Fruit fly (Drosophila melanogaster) whole organism, embryonic: ENCODE data around the gene mask.

Experiments used
- CG10209 ChIP-seq: fragments of 200-800 bp; sonication (Bioruptor generic); optimal IDR thresholded peaks from 3 replicates; lab custom pipeline; 2017; ENCODE audit warnings: missing biosample characterization, mild to moderate bottlenecking, missing genetic modification characterization, missing genetic modification reagents
- CG10979 ChIP-seq: fragments of 200-800 bp; sonication (Bioruptor generic); optimal IDR thresholded peaks from 2 replicates; lab custom pipeline; 2018; ENCODE audit warnings: missing biosample characterization, mild to moderate bottlenecking, missing genetic modification characterization, moderate library complexity
- CG11696 ChIP-seq: fragments of 200-800 bp; sonication (Bioruptor generic); IDR thresholded peaks from 2 replicates; pipeline ENCODE4 v1.3.6; 2022; ENCODE audit warnings: missing biosample characterization, missing genetic modification characterization
- CG13424 ChIP-seq: fragments of 200-800 bp; sonication (Bioruptor generic); optimal IDR thresholded peaks from 2 replicates; lab custom pipeline; 2019; ENCODE audit warnings: missing biosample characterization, mild to moderate bottlenecking, missing genetic modification characterization, moderate library complexity
- CG16813 ChIP-seq: fragments of 200-800 bp; sonication (Bioruptor generic); IDR thresholded peaks from 3 replicates; pipeline ENCODE4 v1.3.6; 2022; ENCODE audit warnings: missing biosample characterization, missing genetic modification characterization; ENCODE audit not compliant: partially characterized antibody
- CG17328 ChIP-seq: fragments of 200-800 bp; sonication (Bioruptor generic); IDR thresholded peaks from 2 replicates; pipeline ENCODE4 v1.3.6; 2022; ENCODE audit warnings: missing biosample characterization, missing genetic modification characterization
- CG17359 ChIP-seq: fragments of 200-800 bp; sonication (Bioruptor generic); optimal IDR thresholded peaks from 3 replicates; lab custom pipeline; 2018; ENCODE audit warnings: missing biosample characterization, mild to moderate bottlenecking, missing genetic modification characterization, moderate library complexity
- CG17612 ChIP-seq: fragments of 200-800 bp; sonication (Bioruptor generic); IDR thresholded peaks from 2 replicates; pipeline ENCODE4 v1.3.6; 2022; ENCODE audit warnings: missing biosample characterization, missing genetic modification characterization
- CG18599 ChIP-seq: fragments of 200-800 bp; sonication (Bioruptor generic); optimal IDR thresholded peaks from 3 replicates; lab custom pipeline; 2017; ENCODE audit warnings: missing biosample characterization, missing genetic modification characterization, mild to moderate bottlenecking, moderate library complexity, missing genetic modification reagents
- CG2875 ChIP-seq: fragments of 200-800 bp; sonication (Bioruptor generic); optimal IDR thresholded peaks from 2 replicates; lab custom pipeline; 2017; ENCODE audit warnings: missing biosample characterization, mild to moderate bottlenecking, missing genetic modification characterization, missing genetic modification reagents
- CG3726 ChIP-seq: fragments of 200-800 bp; sonication (Bioruptor generic); IDR thresholded peaks from 3 replicates; pipeline ENCODE4, ENCODE4 v1.3.6; 2022; ENCODE audit warnings: missing biosample characterization, missing genetic modification characterization
- CG4820 ChIP-seq: fragments of 200-800 bp; sonication (Bioruptor generic); optimal IDR thresholded peaks from 3 replicates; lab custom pipeline; 2016; ENCODE audit warnings: missing biosample characterization, missing genetic modification characterization
- CG5953 ChIP-seq: fragments of 200-800 bp; sonication (Bioruptor generic); IDR thresholded peaks from 2 replicates; pipeline ENCODE4 v1.3.6; 2022; ENCODE audit warnings: missing biosample characterization, missing genetic modification characterization
- CG6254 ChIP-seq: fragments of 200-800 bp; sonication (Bioruptor generic); optimal IDR thresholded peaks from 3 replicates; lab custom pipeline; 2017; ENCODE audit warnings: mild to moderate bottlenecking, missing biosample characterization, missing genetic modification reagents, missing genetic modification characterization
- CG6689 ChIP-seq: fragments of 200-800 bp; sonication (Bioruptor generic); IDR thresholded peaks from 2 replicates; pipeline ENCODE4 v1.3.6; 2022; ENCODE audit warnings: missing biosample characterization, missing genetic modification characterization
- CG7745 ChIP-seq: fragments of 200-800 bp; sonication (Bioruptor generic); optimal IDR thresholded peaks from 2 replicates; lab custom pipeline; 2018; ENCODE audit warnings: missing biosample characterization, mild to moderate bottlenecking, missing genetic modification characterization, moderate library complexity
- CG8388 ChIP-seq: fragments of 200-800 bp; sonication (Bioruptor generic); optimal IDR thresholded peaks from 2 replicates; lab custom pipeline; 2019; ENCODE audit warnings: missing biosample characterization, mild to moderate bottlenecking, missing genetic modification characterization, moderate library complexity
- CkIIα-i1 ChIP-seq: fragments of 200-800 bp; sonication (Bioruptor generic); IDR thresholded peaks from 2 replicates; pipeline ENCODE4 v1.3.6; 2022; ENCODE audit warnings: missing biosample characterization, missing genetic modification characterization
- Dfd ChIP-seq, 2 experiments: fragments of >200 bp; optimal IDR thresholded peaks; 2 replicates each; lab custom pipeline; 2017; ENCODE audit warnings: missing biosample characterization in 2 of 2, missing genetic modification characterization in 2 of 2
- Dip2 ChIP-seq: fragments of 200-800 bp; sonication (Bioruptor generic); IDR thresholded peaks from 2 replicates; pipeline ENCODE4 v1.3.6; 2022; ENCODE audit warnings: missing biosample characterization, missing genetic modification characterization
- E2f2 ChIP-seq: fragments of 200-800 bp; sonication (Bioruptor generic); IDR thresholded peaks from 2 replicates; pipeline ENCODE4 v1.3.6; 2022; ENCODE audit warnings: missing biosample characterization, missing genetic modification characterization
- Eip74EF ChIP-seq, 2 experiments: fragments of 200-800 bp in 1 of 2; fragments of >200 bp in 1 of 2; sonication (Bioruptor generic) in 1 of 2; optimal IDR thresholded peaks; 2 replicates each; lab custom pipeline; 2017 to 2019; ENCODE audit warnings: missing biosample characterization in 2 of 2, missing genetic modification characterization in 2 of 2, mild to moderate bottlenecking in 1 of 2, moderate library complexity in 1 of 2
- H2.0 ChIP-seq: fragments of 200-800 bp; sonication (Bioruptor generic); IDR thresholded peaks from 2 replicates; pipeline ENCODE4 v1.3.6; 2022; ENCODE audit warnings: missing biosample characterization, missing genetic modification characterization
- HLH54F ChIP-seq: fragments of 200-800 bp; sonication (Bioruptor generic); optimal IDR thresholded peaks from 3 replicates; lab custom pipeline; 2016; ENCODE audit warnings: missing biosample characterization, missing genetic modification characterization
- Hr3 ChIP-seq: fragments of 200-800 bp; sonication (Bioruptor generic); optimal IDR thresholded peaks from 3 replicates; lab custom pipeline; 2016; ENCODE audit warnings: missing biosample characterization, missing genetic modification characterization
- Hr51 ChIP-seq, 2 experiments: fragments of 200-800 bp; sonication (Bioruptor generic); optimal IDR thresholded peaks; 2 replicates in 1 of 2; 3 replicates in 1 of 2; lab custom pipeline; 2016 to 2018; ENCODE audit warnings: missing biosample characterization in 2 of 2, missing genetic modification characterization in 2 of 2, mild to moderate bottlenecking in 1 of 2, moderate library complexity in 1 of 2
- Hr78 ChIP-seq, 2 experiments: fragments of 200-800 bp in 1 of 2; fragments of >200 bp in 1 of 2; sonication (Bioruptor generic) in 1 of 2; optimal IDR thresholded peaks; 2 replicates each; lab custom pipeline; 2017 to 2019; ENCODE audit warnings: missing biosample characterization in 2 of 2, missing genetic modification characterization in 2 of 2, mild to moderate bottlenecking in 1 of 2, moderate library complexity in 1 of 2
- Hsf ChIP-seq: fragments of 200-800 bp; sonication (Bioruptor generic); optimal IDR thresholded peaks from 3 replicates; lab custom pipeline; 2016; ENCODE audit warnings: missing biosample characterization, missing genetic modification characterization
- Optix ChIP-seq: fragments of 200-800 bp; sonication (Bioruptor generic); IDR thresholded peaks from 3 replicates; pipeline ENCODE4 v1.3.6; 2022; ENCODE audit warnings: missing biosample characterization, missing genetic modification characterization
- Ptx1 ChIP-seq: fragments of 200-800 bp; sonication (Bioruptor generic); IDR thresholded peaks from 2 replicates; pipeline ENCODE4 v1.3.6; 2022; ENCODE audit warnings: missing biosample characterization, missing genetic modification characterization
- Sox100B ChIP-seq: fragments of 200-800 bp; sonication (Bioruptor generic); optimal IDR thresholded peaks from 3 replicates; lab custom pipeline; 2018; ENCODE audit warnings: missing biosample characterization, mild to moderate bottlenecking, missing genetic modification characterization
- Xrp1 ChIP-seq: fragments of 200-800 bp; sonication (Bioruptor generic); IDR thresholded peaks from 2 replicates; pipeline ENCODE4 v1.3.6; 2022; ENCODE audit warnings: missing biosample characterization, missing genetic modification characterization
- ash1 ChIP-seq: fragments of 200-800 bp; sonication (Bioruptor generic); optimal IDR thresholded peaks from 2 replicates; lab custom pipeline; 2018; ENCODE audit warnings: missing biosample characterization, mild to moderate bottlenecking, missing genetic modification characterization
- chinmo ChIP-seq: fragments of 200-800 bp; sonication (Bioruptor generic); IDR thresholded peaks from 4 replicates; pipeline ENCODE4 v1.3.6; 2022; ENCODE audit warnings: missing biosample characterization, missing genetic modification characterization; ENCODE audit not compliant: partially characterized antibody
- crc ChIP-seq: fragments of 200-800 bp; sonication (Bioruptor generic); optimal IDR thresholded peaks from 2 replicates; lab custom pipeline; 2016; ENCODE audit warnings: missing biosample characterization, missing genetic modification characterization
- dysf ChIP-seq: fragments of 200-800 bp; sonication (Bioruptor generic); IDR thresholded peaks from 3 replicates; pipeline ENCODE4 v1.3.6; 2022; ENCODE audit warnings: missing biosample characterization, missing genetic modification characterization
- eve ChIP-seq, 2 experiments: fragments of >200 bp; optimal IDR thresholded peaks; 2 replicates each; lab custom pipeline; 2017; ENCODE audit warnings: missing biosample characterization in 2 of 2, missing genetic modification characterization in 2 of 2
- kni ChIP-seq: fragments of 200-800 bp; sonication (Bioruptor generic); optimal IDR thresholded peaks from 3 replicates; lab custom pipeline; 2017; ENCODE audit warnings: mild to moderate bottlenecking, missing biosample characterization, missing genetic modification reagents, missing genetic modification characterization
- lola ChIP-seq, 3 experiments: fragments of >200 bp in 2 of 3; fragments of 200-800 bp in 1 of 3; sonication (Bioruptor generic) in 1 of 3; optimal IDR thresholded peaks; 2 replicates each; lab custom pipeline; 2017 to 2019; ENCODE audit warnings: missing biosample characterization in 3 of 3, missing genetic modification characterization in 3 of 3, mild to moderate bottlenecking in 1 of 3, moderate library complexity in 1 of 3
- nerfin-1 ChIP-seq: fragments of 200-800 bp; sonication (Bioruptor generic); optimal IDR thresholded peaks from 3 replicates; lab custom pipeline; 2019; ENCODE audit warnings: missing biosample characterization, mild to moderate bottlenecking, missing genetic modification characterization, moderate library complexity
- nmo ChIP-seq: fragments of 200-800 bp; sonication (Bioruptor generic); optimal IDR thresholded peaks from 2 replicates; lab custom pipeline; 2018; ENCODE audit warnings: missing biosample characterization, mild to moderate bottlenecking, missing genetic modification characterization, moderate library complexity
- oc ChIP-seq: fragments of 200-800 bp; sonication (Bioruptor generic); optimal IDR thresholded peaks from 2 replicates; lab custom pipeline; 2018; ENCODE audit warnings: missing biosample characterization, mild to moderate bottlenecking, missing genetic modification characterization, moderate library complexity
- odd ChIP-seq: fragments of 200-800 bp; sonication (Bioruptor generic); optimal IDR thresholded peaks from 2 replicates; lab custom pipeline; 2017; ENCODE audit warnings: missing biosample characterization, mild to moderate bottlenecking, missing genetic modification characterization
- otp ChIP-seq: fragments of 200-800 bp; sonication (Bioruptor generic); IDR thresholded peaks from 3 replicates; pipeline ENCODE4, ENCODE4 v1.3.6; 2022; ENCODE audit warnings: missing biosample characterization, missing genetic modification characterization
- sqz ChIP-seq: fragments of 200-800 bp; sonication (Bioruptor generic); optimal IDR thresholded peaks from 3 replicates; lab custom pipeline; 2018; ENCODE audit warnings: missing biosample characterization, mild to moderate bottlenecking, missing genetic modification characterization
- tgo ChIP-seq: fragments of 200-800 bp; sonication (Bioruptor generic); IDR thresholded peaks from 3 replicates; pipeline ENCODE4 v1.3.6; 2022; ENCODE audit warnings: missing biosample characterization, missing genetic modification characterization
- ttk ChIP-seq: fragments of 200-800 bp; sonication (Bioruptor generic); IDR thresholded peaks from 2 replicates; pipeline ENCODE4 v2.1.2; 2022; ENCODE audit warnings: missing biosample characterization, missing genetic modification characterization
- yki ChIP-seq: fragments of >200 bp; optimal IDR thresholded peaks from 3 replicates; lab custom pipeline; 2018
- z ChIP-seq: fragments of 200-800 bp; sonication (Bioruptor generic); IDR thresholded peaks from 3 replicates; pipeline ENCODE4 v1.3.6; 2022; ENCODE audit warnings: missing biosample characterization, missing genetic modification characterization
- zfh1 ChIP-seq: fragments of 200-800 bp; sonication (Bioruptor generic); IDR thresholded peaks from 3 replicates; pipeline ENCODE4 v1.3.6; 2022; ENCODE audit warnings: missing biosample characterization, missing genetic modification characterization

mask gene

DNA sequence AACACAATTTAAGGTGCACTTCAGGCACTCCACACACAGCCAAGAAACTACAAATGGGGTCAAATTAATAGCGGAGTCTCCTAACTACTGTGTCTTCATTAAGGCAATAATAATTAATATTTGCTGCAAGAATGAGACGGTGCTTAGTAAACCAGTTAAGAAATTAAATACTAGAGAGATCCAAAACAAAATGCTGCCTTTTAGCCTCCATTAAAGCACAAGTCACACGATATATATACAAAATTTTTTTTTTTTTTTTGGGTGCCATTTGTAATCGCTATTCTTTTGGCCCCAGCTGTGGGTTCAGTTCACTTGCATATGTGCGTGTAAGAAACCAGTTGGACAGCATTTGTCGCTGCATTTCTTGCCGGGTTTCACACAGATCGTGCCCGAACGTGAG is 26.9 kb upstream of the mask start (continued):
- TF ChIP-seq CG16813 (GFP tag; lab: Robert Waterston, UW) = no peak
- TF ChIP-seq Dip2 = no peak
- no peak for TF ChIP-seq yki (lab: Kevin White, UChicago)
- TF ChIP-seq CG17612 = no peak
- peak; percentile 52 for TF ChIP-seq CG11696 (GFP tag; lab: Robert Waterston, UW)
- no peak for TF ChIP-seq eve (GFP tag; optimal IDR thresholded peaks at IDR 0.05; lab: Kevin White, UChicago)
- TF ChIP-seq Hr3 (GFP tag; lab: Kevin White, UChicago) = peak; percentile 16
- TF ChIP-seq nmo (GFP tag; lab: Kevin White, UChicago) = peak; percentile 35
- peak; percentile 31 for TF ChIP-seq CG17359
- peak; percentile 44 for TF ChIP-seq CG8388 (GFP tag; lab: Kevin White, UChicago)
- TF ChIP-seq kni (GFP tag; lab: Kevin White, UChicago) = peak; percentile 53
- peak; percentile 4 for TF ChIP-seq CG10209 (GFP tag; lab: Kevin White, UChicago)
- TF ChIP-seq Eip74EF (GFP tag; optimal IDR thresholded peaks at IDR 0.05; lab: Kevin White, UChicago) = peak in 1 of 2 experiments; percentile 43
- TF ChIP-seq Sox100B (GFP tag; lab: Kevin White, UChicago) = peak; percentile 50
- no peak for TF ChIP-seq ttk (GFP tag; lab: Robert Waterston, UW)
- no peak for TF ChIP-seq CG6254 (GFP tag; lab: Kevin White, UChicago)
- 0 out of 3 replicates have a peak, but pooled peaks have one; percentile 14 for TF ChIP-seq zfh1 (GFP tag; lab: Robert Waterston, UW)
- no peak for TF ChIP-seq tgo
- TF ChIP-seq E2f2 (GFP tag; lab: Robert Waterston, UW) = peak; percentile 15; the same call in 1 of the 2 replicates
- TF ChIP-seq Hsf (GFP tag; lab: Kevin White, UChicago) = peak; percentile 11
- TF ChIP-seq Hr51 (GFP tag; optimal IDR thresholded peaks at IDR 0.05; lab: Kevin White, UChicago) = peak in 1 of 2 experiments; percentile 65
- 0 out of 4 replicates have a peak, but pooled peaks have one; percentile 27 for TF ChIP-seq chinmo (GFP tag; lab: Robert Waterston, UW)
- TF ChIP-seq H2.0 (GFP tag; lab: Robert Waterston, UW) = no peak
- TF ChIP-seq CG18599 (GFP tag; lab: Kevin White, UChicago) = peak; percentile 2
- peak; percentile 29 for TF ChIP-seq CG17328 (GFP tag; lab: Robert Waterston, UW)
- TF ChIP-seq otp (GFP tag; lab: Robert Waterston, UW) = no peak
- 0 out of 2 replicates have a peak, but pooled peaks have one; percentile 3 for TF ChIP-seq CG5953 (GFP tag; lab: Robert Waterston, UW)
- TF ChIP-seq CG6689 (GFP tag; lab: Robert Waterston, UW) = peak; percentile 51
- peak in 1 of 3 experiments; percentile 17 for TF ChIP-seq lola (GFP tag; optimal IDR thresholded peaks at IDR 0.05; lab: Kevin White, UChicago)
- TF ChIP-seq CG13424 (tag; lab: Kevin White, UChicago) = peak; percentile 43
- peak; percentile 2 for TF ChIP-seq CG4820 (GFP tag; lab: Kevin White, UChicago)
- peak in 1 of 2 experiments; percentile 5 for TF ChIP-seq Hr78 (GFP tag; optimal IDR thresholded peaks at IDR 0.05; lab: Kevin White, UChicago)
- peak; percentile 33 for TF ChIP-seq oc (tag; lab: Kevin White, UChicago)
- TF ChIP-seq crc (GFP tag; lab: Kevin White, UChicago) = no peak
- TF ChIP-seq odd (GFP tag; lab: Kevin White, UChicago) = no peak
- TF ChIP-seq Ptx1 = 0 out of 2 replicates have a peak, but pooled peaks have one; percentile 28
- no peak for TF ChIP-seq z (GFP tag; lab: Robert Waterston, UW)
- peak; percentile 15 for TF ChIP-seq CG2875 (GFP tag; lab: Kevin White, UChicago)
- TF ChIP-seq nerfin-1 = no peak
- peak; percentile 46 for TF ChIP-seq sqz (GFP tag; lab: Kevin White, UChicago)
- no peak for TF ChIP-seq dysf (GFP tag; lab: Robert Waterston, UW)
- no peak for TF ChIP-seq ash1 (GFP tag; lab: Kevin White, UChicago)
- TF ChIP-seq CkIIα-i1 = no peak
- TF ChIP-seq CG10979 (tag; lab: Kevin White, UChicago) = peak; percentile 10
- peak; percentile 53; the same call in 1 of the 2 replicates for TF ChIP-seq Xrp1 (GFP tag; lab: Robert Waterston, UW)
- no peak for TF ChIP-seq CG7745 (tag; lab: Kevin White, UChicago)
- TF ChIP-seq Dfd (GFP tag; optimal IDR thresholded peaks at IDR 0.05; lab: Kevin White, UChicago) = no peak
- no peak for TF ChIP-seq HLH54F (GFP tag; lab: Kevin White, UChicago)
- TF ChIP-seq Optix (GFP tag; lab: Robert Waterston, UW) = 0 out of 3 replicates have a peak, but pooled peaks have one; percentile 44
- TF ChIP-seq CG3726 (GFP tag; lab: Robert Waterston, UW) = no peak
